Worm (Caenorhabditis elegans) whole organism, L4/young adult: ENCODE data around the gene lipl-7.

Source experiments
- dao-5 ChIP-seq: sonication (generic microtip); optimal IDR thresholded peaks from 2 replicates; lab custom pipeline; 2016; ENCODE audit warnings: missing genotype, missing genetic modification characterization, moderate library complexity, missing compliant biosample characterization
- him-1 ChIP-seq: sonication (generic microtip); optimal IDR thresholded peaks from 2 replicates; lab custom pipeline; 2016; ENCODE audit warnings: missing genotype, missing genetic modification reagents, missing genetic modification characterization, missing compliant biosample characterization

DNA sequence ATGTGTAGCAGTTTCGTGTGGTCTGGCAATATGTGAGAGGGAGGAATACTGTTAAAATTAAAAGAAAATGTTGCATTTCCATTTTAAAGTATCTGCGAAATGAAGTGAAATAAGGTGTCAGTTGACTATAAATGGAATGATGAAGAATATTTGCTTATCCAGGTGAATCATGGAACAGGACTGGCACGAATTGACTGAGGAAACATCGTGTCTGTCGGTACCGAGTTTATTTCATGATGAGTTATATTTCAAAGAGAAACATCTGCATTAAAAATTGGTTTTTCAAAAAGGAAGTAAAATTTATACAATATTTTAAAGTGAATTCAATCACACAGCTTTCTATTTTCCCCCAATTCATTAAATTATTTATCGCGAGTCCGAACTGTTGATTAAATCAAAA is 14.1 kb downstream of the lipl-7 start, which contains the start of gene F01G10.6:
- TF ChIP-seq him-1 (tag; lab: Kevin White, UChicago) (no peak), dao-5 (tag; lab: Kevin White, UChicago) (no peak)
